Fruit fly (Drosophila melanogaster): ENCODE measurements around the gene Mi-2.

Gene Mi-2

DNA sequence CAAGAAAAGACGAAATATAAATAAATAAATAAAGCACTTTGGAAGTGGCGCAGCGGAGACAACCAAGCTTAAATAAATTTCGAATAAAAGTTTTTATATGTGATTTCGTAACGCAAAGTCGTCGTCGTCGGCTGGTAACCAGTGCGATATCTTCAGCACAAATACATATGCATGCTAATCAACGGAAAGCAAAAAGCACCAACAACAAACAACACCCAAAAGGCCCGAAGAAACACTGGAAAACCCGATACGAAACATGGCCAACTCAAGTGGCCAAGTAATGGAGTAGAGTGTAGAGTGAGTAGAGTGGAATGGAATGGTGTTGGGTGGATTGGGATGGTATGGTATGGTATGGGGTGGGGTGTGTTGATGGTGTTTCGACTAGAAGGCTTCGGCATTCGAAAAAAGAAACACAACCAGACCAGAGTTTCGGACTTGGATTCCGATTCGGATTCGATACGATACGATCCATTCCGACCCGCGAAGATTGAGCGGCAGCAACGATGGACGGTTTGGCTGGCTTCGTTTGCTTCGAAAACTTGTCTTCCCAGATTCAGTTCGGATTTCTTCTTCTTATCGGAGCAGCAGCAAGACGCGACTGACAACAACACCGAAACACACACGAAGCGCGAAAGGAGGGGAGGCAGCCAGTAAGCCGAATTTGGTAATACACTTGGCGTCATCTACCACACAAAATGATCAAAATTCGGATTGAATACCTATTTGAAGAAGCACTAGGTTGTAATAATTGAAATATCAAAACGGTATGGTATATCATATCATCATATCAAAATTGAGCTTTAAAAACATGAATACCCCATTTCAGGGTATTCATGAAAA is 7.2 kb downstream of the Mi-2 start (continued):
- TF ChIP-seq CG4424 (GFP tag; optimal IDR thresholded peaks at IDR 0.05) = peak; percentile 92
- TF ChIP-seq jumu (GFP tag; optimal IDR thresholded peaks at IDR 0.05) = peak; percentile 91
- peak; percentile 70 for TF ChIP-seq CG2116 (GFP tag; optimal IDR thresholded peaks at IDR 0.05)
- TF ChIP-seq CG9437 (GFP tag; optimal IDR thresholded peaks at IDR 0.05) = peak; percentile 88
- TF ChIP-seq CG12391 (tag; optimal IDR thresholded peaks at IDR 0.05) = peak; percentile 93
- TF ChIP-seq sug (tag; optimal IDR thresholded peaks at IDR 0.05) = peak; percentile 75
- TF ChIP-seq btn (GFP tag; optimal IDR thresholded peaks at IDR 0.05) = peak; percentile 93
- 0 out of 3 replicates have a peak, but pooled peaks have one; percentile 8 for TF ChIP-seq Doc3 (GFP tag; IDR thresholded peaks at IDR 0.05; ENCODE audit: partially characterized antibody)
- TF ChIP-seq CG42726 (GFP tag; IDR thresholded peaks at IDR 0.05; ENCODE audit: partially characterized antibody) = no peak
- TF ChIP-seq h (optimal IDR thresholded peaks at IDR 0.05) = no peak
- peak; percentile 93 to 94 for TF ChIP-seq chif (GFP tag; optimal IDR thresholded peaks at IDR 0.05)
- TF ChIP-seq CG14050 (GFP tag; IDR thresholded peaks at IDR 0.05) = peak; percentile 93
- TF ChIP-seq lbe (GFP tag; optimal IDR thresholded peaks at IDR 0.05) = peak; percentile 97
- peak; percentile 96 for TF ChIP-seq pho (GFP tag; optimal IDR thresholded peaks at IDR 0.05)
- peak; percentile 87 for TF ChIP-seq gcm2 (GFP tag; optimal IDR thresholded peaks at IDR 0.05)
- peak; percentile 91 for TF ChIP-seq CG15601 (tag; optimal IDR thresholded peaks at IDR 0.05)
- peak; percentile 90 to 97 for TF ChIP-seq dpn (GFP tag; optimal IDR thresholded peaks at IDR 0.05)
- peak; percentile 77 for TF ChIP-seq CG7372 (GFP tag; IDR thresholded peaks at IDR 0.05)
- TF ChIP-seq crc (GFP tag; optimal IDR thresholded peaks at IDR 0.05) = peak; percentile 71
- TF ChIP-seq Ssrp (tag; optimal IDR thresholded peaks at IDR 0.05) = peak; percentile 92
- TF ChIP-seq nerfin-1 (tag; optimal IDR thresholded peaks at IDR 0.05) = peak; percentile 84
- peak; percentile 93 for TF ChIP-seq CG32767 (GFP tag; IDR thresholded peaks at IDR 0.05)
- TF ChIP-seq Aef1 (GFP tag; IDR thresholded peaks at IDR 0.05) = peak; percentile 94
- TF ChIP-seq NK7.1 (GFP tag; optimal IDR thresholded peaks at IDR 0.05) = peak; percentile 92
- TF ChIP-seq cato (GFP tag; optimal IDR thresholded peaks at IDR 0.05; ENCODE audit: borderline replicate concordance) = peak; percentile 79
- peak; percentile 89 for TF ChIP-seq Blimp-1 (GFP tag; optimal IDR thresholded peaks at IDR 0.05)
- peak; percentile 86 for TF ChIP-seq CG6254 (GFP tag; optimal IDR thresholded peaks at IDR 0.05)
- TF ChIP-seq Spps (tag; optimal IDR thresholded peaks at IDR 0.05) = peak; percentile 64
- peak; percentile 43 for TF ChIP-seq bigmax (GFP tag; optimal IDR thresholded peaks at IDR 0.05)
- peak; percentile 97 for TF ChIP-seq CG1603 (tag; optimal IDR thresholded peaks at IDR 0.05)
- peak; percentile 91 for TF ChIP-seq E2f1 (GFP tag; IDR thresholded peaks at IDR 0.05)
- TF ChIP-seq tll (GFP tag; optimal IDR thresholded peaks at IDR 0.05) = no peak
- TF ChIP-seq Asciz (GFP tag; optimal IDR thresholded peaks at IDR 0.05) = peak; percentile 91
- TF ChIP-seq tx (GFP tag; optimal IDR thresholded peaks at IDR 0.05) = peak; percentile 96
- peak; percentile 99 for TF ChIP-seq Med (GFP tag)
- TF ChIP-seq bsh (GFP tag; optimal IDR thresholded peaks at IDR 0.05) = peak; percentile 90 to 95
- TF ChIP-seq Tbp (GFP tag; optimal IDR thresholded peaks at IDR 0.05) = no peak
- peak; percentile 57 for TF ChIP-seq Sry-β (GFP tag; optimal IDR thresholded peaks at IDR 0.05)
- TF ChIP-seq ATbp (GFP tag; optimal IDR thresholded peaks at IDR 0.05) = peak; percentile 85
- peak; percentile 94 for TF ChIP-seq CG10209 (GFP tag; optimal IDR thresholded peaks at IDR 0.05)
- TF ChIP-seq CG4854 (GFP tag; optimal IDR thresholded peaks at IDR 0.05) = peak; percentile 79
- peak; percentile 58 for TF ChIP-seq CG6683 (GFP tag; optimal IDR thresholded peaks at IDR 0.05)
- TF ChIP-seq sd (tag; optimal IDR thresholded peaks at IDR 0.05) = peak; percentile 79
- TF ChIP-seq CG9817 (tag; optimal IDR thresholded peaks at IDR 0.05) = peak; percentile 93
- peak; percentile 96 for TF ChIP-seq Sox102F (GFP tag; optimal IDR thresholded peaks at IDR 0.05)
- peak; percentile 96 for TF ChIP-seq Hr51 (GFP tag; optimal IDR thresholded peaks at IDR 0.05)
- TF ChIP-seq Hmr (GFP tag; optimal IDR thresholded peaks at IDR 0.05) = peak; percentile 95

All from whole organism, embryonic.